Worm (Caenorhabditis elegans) whole organism, L4 larva: ENCODE measurements around the gene msra-1.

Experiments
- F26F4.8 ChIP-seq: fragments of 200-800 bp; sonication (Bioruptor generic); conservative IDR thresholded peaks from 2 replicates; pipeline ENCODE4 v1.3.6; 2022; ENCODE audit warnings: missing genetic modification characterization, missing compliant biosample characterization
- F37D6.2 ChIP-seq: sonication (generic microtip); optimal IDR thresholded peaks from 2 replicates; lab custom pipeline; 2016; ENCODE audit warnings: mild to moderate bottlenecking, missing genetic modification characterization, missing compliant biosample characterization
- F44E2.7 ChIP-seq: fragments of 200-800 bp; sonication (Bioruptor generic); IDR thresholded peaks from 2 replicates; pipeline ENCODE4 v2.1.2; 2022; ENCODE audit warnings: missing genetic modification characterization, missing compliant biosample characterization
- F49E8.2 ChIP-seq: sonication (generic microtip); optimal IDR thresholded peaks from 2 replicates; lab custom pipeline; 2016; ENCODE audit warnings: missing compliant biosample characterization, mild to moderate bottlenecking, missing genetic modification characterization, borderline replicate concordance
- R02D3.7 ChIP-seq: fragments of 150-350 bp; sonication (generic microtip); optimal IDR thresholded peaks from 3 replicates; lab custom pipeline; 2014; ENCODE audit warnings: missing biosample characterization, missing genetic modification characterization
- Y48G9A.11 ChIP-seq: fragments of 200-800 bp; sonication (Bioruptor generic); IDR thresholded peaks from 2 replicates; pipeline ENCODE4 v1.3.6; 2022; ENCODE audit warnings: missing genetic modification reagents, missing genetic modification characterization, missing compliant biosample characterization
- aha-1 ChIP-seq: fragments of 150-350 bp; peaks from one replicate; lab custom pipeline; 2014; ENCODE audit warnings: missing biosample characterization, missing genetic modification characterization
- ceh-32 ChIP-seq: sonication (generic microtip); optimal IDR thresholded peaks from 2 replicates; lab custom pipeline; 2016; ENCODE audit warnings: mild to moderate bottlenecking, missing genetic modification characterization, missing compliant biosample characterization; ENCODE audit not compliant: poor library complexity
- ceh-44 ChIP-seq: fragments of 200-800 bp; sonication (Bioruptor generic); IDR thresholded peaks from 2 replicates; pipeline ENCODE4 v1.3.6; 2022; ENCODE audit warnings: missing genetic modification reagents, missing genetic modification characterization, missing compliant biosample characterization
- ceh-62 ChIP-seq: sonication (generic microtip); optimal IDR thresholded peaks from 2 replicates; lab custom pipeline; 2017; ENCODE audit warnings: missing biosample characterization, missing genetic modification characterization
- ceh-82 ChIP-seq: sonication (generic microtip); optimal IDR thresholded peaks from 2 replicates; lab custom pipeline; 2017; ENCODE audit warnings: missing biosample characterization, missing genetic modification characterization
- daf-12 ChIP-seq: fragments of 150-350 bp; optimal IDR thresholded peaks from 2 replicates; lab custom pipeline; 2014; ENCODE audit warnings: missing biosample characterization, missing genetic modification reagents, missing genetic modification characterization
- daf-8 ChIP-seq: fragments of 200-800 bp; sonication (Bioruptor generic); IDR thresholded peaks from 2 replicates; pipeline ENCODE4 v1.3.6; 2022; ENCODE audit warnings: missing genetic modification characterization, missing compliant biosample characterization
- dmd-6 ChIP-seq: fragments of 200-800 bp; sonication (Bioruptor generic); IDR thresholded peaks from 2 replicates; pipeline ENCODE4 v1.3.6; 2022; ENCODE audit warnings: missing genetic modification reagents, missing genetic modification characterization, missing compliant biosample characterization
- dmd-8 ChIP-seq: fragments of 200-800 bp; sonication (Bioruptor generic); IDR thresholded peaks from 2 replicates; pipeline ENCODE4 v1.3.6; 2022; ENCODE audit warnings: missing genetic modification characterization, missing compliant biosample characterization
- dmd-9 ChIP-seq: fragments of 200-800 bp; sonication (Bioruptor generic); IDR thresholded peaks from 2 replicates; pipeline ENCODE4 v1.3.6; 2022; ENCODE audit warnings: missing genetic modification reagents, missing genetic modification characterization, missing compliant biosample characterization
- dpl-1 ChIP-seq: fragments of 150-350 bp; optimal IDR thresholded peaks from 2 replicates; lab custom pipeline; 2014; ENCODE audit warnings: missing biosample characterization, missing genetic modification reagents, missing genetic modification characterization
- dve-1 ChIP-seq: sonication (generic microtip); optimal IDR thresholded peaks from 2 replicates; lab custom pipeline; 2017; ENCODE audit warnings: antibody characterized with exemption, mild to moderate bottlenecking, missing genetic modification characterization, missing compliant biosample characterization; ENCODE audit not compliant: insufficient read depth
- egl-43 ChIP-seq: fragments of 200-800 bp; sonication (Bioruptor generic); IDR thresholded peaks from 2 replicates; pipeline ENCODE4 v1.3.6; 2022; ENCODE audit warnings: missing genetic modification reagents, missing genetic modification characterization, missing compliant biosample characterization
- fkh-10 ChIP-seq: fragments of 150-350 bp; optimal IDR thresholded peaks from 2 replicates; lab custom pipeline; 2014; ENCODE audit warnings: missing biosample characterization, missing genetic modification reagents, missing genetic modification characterization
- gei-8 ChIP-seq: fragments of 200-800 bp; sonication (Bioruptor generic); optimal IDR thresholded peaks from 2 replicates; lab custom pipeline; 2018; ENCODE audit warnings: mild to moderate bottlenecking, missing genetic modification characterization, missing compliant biosample characterization
- hlh-11 ChIP-seq: fragments of 200-800 bp; sonication (Bioruptor generic); optimal IDR thresholded peaks from 2 replicates; lab custom pipeline; 2018; ENCODE audit warnings: mild to moderate bottlenecking, missing genetic modification characterization, missing compliant biosample characterization
- jun-1 ChIP-seq: fragments of 150-350 bp; optimal IDR thresholded peaks from 2 replicates; lab custom pipeline; 2014; ENCODE audit warnings: missing biosample characterization, missing genetic modification reagents, missing genetic modification characterization
- lim-7 ChIP-seq: fragments of 200-800 bp; sonication (Bioruptor generic); IDR thresholded peaks from 2 replicates; pipeline ENCODE4 v1.3.6; 2022; ENCODE audit warnings: missing genetic modification characterization, missing compliant biosample characterization
- lin-13 ChIP-seq: fragments of 150-350 bp; optimal IDR thresholded peaks from 2 replicates; lab custom pipeline; 2014; ENCODE audit warnings: missing biosample characterization, missing genetic modification reagents, missing genetic modification characterization
- lin-29 ChIP-seq: fragments of 200-800 bp; sonication (Bioruptor generic); IDR thresholded peaks from 2 replicates; pipeline ENCODE4 v1.3.6; 2022; ENCODE audit warnings: missing genetic modification reagents, missing genetic modification characterization, missing compliant biosample characterization
- lin-39 ChIP-seq: fragments of 150-350 bp; optimal IDR thresholded peaks from 2 replicates; lab custom pipeline; 2014; ENCODE audit warnings: missing biosample characterization, missing genetic modification reagents, missing genetic modification characterization
- lir-3 ChIP-seq: sonication (generic microtip); optimal IDR thresholded peaks from 2 replicates; lab custom pipeline; 2016; ENCODE audit warnings: mild to moderate bottlenecking, missing genetic modification characterization, missing compliant biosample characterization
- madf-9 ChIP-seq: fragments of 200-800 bp; sonication (Bioruptor generic); conservative IDR thresholded peaks from 2 replicates; pipeline ENCODE4 v1.3.6; 2022; ENCODE audit warnings: missing genetic modification reagents, missing genetic modification characterization, missing compliant biosample characterization
- mep-1 ChIP-seq: fragments of 150-350 bp; sonication (generic microtip); optimal IDR thresholded peaks from 3 replicates; lab custom pipeline; 2014; ENCODE audit warnings: missing biosample characterization, missing genetic modification characterization
- mes-2 ChIP-seq: sonication (generic microtip); optimal IDR thresholded peaks from 2 replicates; lab custom pipeline; 2016; ENCODE audit warnings: missing genotype, mild to moderate bottlenecking, missing genetic modification characterization, missing compliant biosample characterization; ENCODE audit not compliant: poor library complexity, severe bottlenecking
- mxl-3 ChIP-seq: fragments of 200-800 bp; sonication (Bioruptor generic); optimal IDR thresholded peaks from 2 replicates; lab custom pipeline; 2018; ENCODE audit warnings: mild to moderate bottlenecking, missing genetic modification characterization, missing compliant biosample characterization
- nhr-237 ChIP-seq: sonication (generic microtip); optimal IDR thresholded peaks from 2 replicates; lab custom pipeline; 2017; ENCODE audit warnings: missing biosample characterization, missing genetic modification characterization
- nhr-25 ChIP-seq: sonication (generic microtip); optimal IDR thresholded peaks from 2 replicates; lab custom pipeline; 2017; ENCODE audit warnings: missing genetic modification characterization, mild to moderate bottlenecking, missing compliant biosample characterization, antibody characterized with exemption, moderate library complexity, borderline replicate concordance; ENCODE audit not compliant: insufficient read depth
- nhr-28 ChIP-seq: fragments of 150-350 bp; optimal IDR thresholded peaks from 2 replicates; lab custom pipeline; 2014; ENCODE audit warnings: missing biosample characterization, missing genetic modification characterization
- nhr-41 ChIP-seq: fragments of 200-800 bp; sonication (Bioruptor generic); IDR thresholded peaks from 2 replicates; pipeline ENCODE4 v1.3.6; 2022; ENCODE audit warnings: missing genetic modification reagents, missing genetic modification characterization, missing compliant biosample characterization
- nhr-76 ChIP-seq: fragments of 150-350 bp; optimal IDR thresholded peaks from 2 replicates; lab custom pipeline; 2014; ENCODE audit warnings: missing biosample characterization, missing genetic modification characterization
- pha-4 ChIP-seq, 2 experiments: fragments of 150-350 bp in 1 of 2; fragments of 200-800 bp in 1 of 2; sonication (Bioruptor generic) in 1 of 2; IDR thresholded peaks in 1 of 2; optimal IDR thresholded peaks in 1 of 2; 2 replicates each; pipeline versions ENCODE4 v1.3.6 to Lab custom; 2014 to 2022; ENCODE audit warnings: missing genetic modification characterization in 2 of 2, missing genetic modification reagents in 2 of 2, missing biosample characterization in 1 of 2, missing compliant biosample characterization in 1 of 2
- pqm-1 ChIP-seq: sonication (generic microtip); optimal IDR thresholded peaks from 2 replicates; lab custom pipeline; 2017; ENCODE audit warnings: missing biosample characterization, missing genetic modification characterization
- rbr-2 ChIP-seq: sonication (generic microtip); optimal IDR thresholded peaks from 2 replicates; lab custom pipeline; 2016; ENCODE audit warnings: missing genotype, missing genetic modification characterization, missing compliant biosample characterization
- sdz-12 ChIP-seq: fragments of 200-800 bp; sonication (Bioruptor generic); optimal IDR thresholded peaks from 2 replicates; lab custom pipeline; 2018; ENCODE audit warnings: mild to moderate bottlenecking, missing genetic modification characterization, missing compliant biosample characterization
- set-16 ChIP-seq: fragments of 200-800 bp; sonication (Bioruptor generic); IDR thresholded peaks from 2 replicates; pipeline ENCODE4 v1.3.6; 2022; ENCODE audit warnings: missing genetic modification reagents, missing genetic modification characterization, missing compliant biosample characterization
- spr-1 ChIP-seq: sonication (generic microtip); optimal IDR thresholded peaks from 2 replicates; lab custom pipeline; 2016; ENCODE audit warnings: mild to moderate bottlenecking, missing genetic modification characterization, missing compliant biosample characterization
- tag-97 ChIP-seq: fragments of 200-800 bp; sonication (Bioruptor generic); IDR thresholded peaks from 2 replicates; pipeline ENCODE4 v1.3.6; 2022; ENCODE audit warnings: missing genetic modification characterization, missing compliant biosample characterization
- unc-130 ChIP-seq: sonication (generic microtip); optimal IDR thresholded peaks from 2 replicates; lab custom pipeline; 2016; ENCODE audit warnings: missing genetic modification reagents, missing genetic modification characterization, missing compliant biosample characterization
- zag-1 ChIP-seq: fragments of 150-350 bp; optimal IDR thresholded peaks from 2 replicates; lab custom pipeline; 2014; ENCODE audit warnings: missing biosample characterization, missing genetic modification characterization
- zip-2 ChIP-seq: fragments of 150-350 bp; optimal IDR thresholded peaks from 2 replicates; lab custom pipeline; 2014; ENCODE audit warnings: missing biosample characterization, missing genetic modification characterization

Gene msra-1

ce11 chrII:7337469-7337893, 26.4 kb downstream of the msra-1 start (continued):
- TF ChIP-seq lim-7 (no peak), mxl-3 (GFP tag; lab: Kevin White, UChicago) (peak; percentile 94), ceh-82 (tag; lab: Kevin White, UChicago) (no peak), nhr-41 (GFP tag; lab: Robert Waterston, UW) (no peak), unc-130 (GFP tag; lab: Kevin White, UChicago) (no peak), set-16 (no peak), F26F4.8 (GFP tag; lab: Robert Waterston, UW) (no peak), pha-4 (GFP tag; IDR thresholded peaks at IDR 0.05; lab: Robert Waterston, UW) (no peak), pha-4 (tag; optimal IDR thresholded peaks at IDR 0.05; lab: Kevin White, UChicago) (peak; percentile 17), dmd-9 (no peak), dpl-1 (GFP tag; lab: Kevin White, UChicago) (peak; percentile 27), gei-8 (GFP tag; lab: Kevin White, UChicago) (peak; percentile 91), mep-1 (tag; lab: Kevin White, UChicago) (peak; percentile 89), dmd-6 (GFP tag; lab: Robert Waterston, UW) (peak; percentile 93), R02D3.7 (no peak), madf-9 (GFP tag; lab: Robert Waterston, UW) (peak; percentile 49; the same call in 1 of the 2 replicates), F37D6.2 (tag; lab: Kevin White, UChicago) (no peak), spr-1 (tag; lab: Kevin White, UChicago) (peak; percentile 42), lin-13 (GFP tag; lab: Kevin White, UChicago) (no peak), lin-39 (tag; lab: Kevin White, UChicago) (no peak), sdz-12 (GFP tag; lab: Kevin White, UChicago) (no peak), lir-3 (tag; lab: Kevin White, UChicago) (no peak), zip-2 (tag; lab: Kevin White, UChicago) (no peak), mes-2 (tag; lab: Kevin White, UChicago) (peak; percentile 65), nhr-28 (tag; lab: Kevin White, UChicago) (peak; percentile 97), nhr-237 (tag; lab: Kevin White, UChicago) (no peak), daf-12 (tag; lab: Kevin White, UChicago) (no peak), pqm-1 (peak; percentile 52), ceh-62 (tag; lab: Kevin White, UChicago) (no peak), zag-1 (tag; lab: Kevin White, UChicago) (no peak), daf-8 (GFP tag; lab: Robert Waterston, UW) (no peak), ceh-32 (tag; lab: Kevin White, UChicago) (no peak)
- TF ChIP-seq, all 104 proteins: peak for 45

ce11 chrII:7331224-7331623, 32.6 kb downstream of the msra-1 start, which contains the start of gene npax-1:
npax-1 (minus strand) TSS chrII:7331324.
- TF ChIP-seq aha-1 (tag; lab: Kevin White, UChicago) (peak; percentile 86), F44E2.7 (GFP tag; lab: Robert Waterston, UW) (no peak)

- TF ChIP-seq fkh-10 (GFP tag; lab: Kevin White, UChicago) (peak; percentile 73), aha-1 (tag; lab: Kevin White, UChicago) (peak; percentile 73), dve-1 (tag; lab: Kevin White, UChicago) (no peak), ceh-44 (GFP tag; lab: Robert Waterston, UW) (no peak), hlh-11 (peak; percentile 17), set-16 (peak; percentile 78), F49E8.2 (no peak), daf-8 (GFP tag; lab: Robert Waterston, UW) (no peak), madf-9 (GFP tag; lab: Robert Waterston, UW) (peak; percentile 61; the same call in 1 of the 2 replicates), mes-2 (tag; lab: Kevin White, UChicago) (no peak), dmd-8 (GFP tag; lab: Robert Waterston, UW) (no peak), jun-1 (tag; lab: Kevin White, UChicago) (no peak), egl-43 (GFP tag; lab: Robert Waterston, UW) (no peak; the same call in 1 of the 2 replicates), ceh-82 (tag; lab: Kevin White, UChicago) (no peak), pha-4 (GFP tag; IDR thresholded peaks at IDR 0.05; lab: Robert Waterston, UW) (no peak), pha-4 (tag; optimal IDR thresholded peaks at IDR 0.05; lab: Kevin White, UChicago) (no peak), nhr-76 (tag; lab: Kevin White, UChicago) (no peak), tag-97 (GFP tag; lab: Robert Waterston, UW) (no peak), nhr-25 (tag; lab: Kevin White, UChicago) (no peak), dmd-6 (GFP tag; lab: Robert Waterston, UW) (no peak), zip-2 (tag; lab: Kevin White, UChicago) (no peak), lin-29 (no peak), Y48G9A.11 (GFP tag; lab: Robert Waterston, UW) (no peak), rbr-2 (peak; percentile 74)
Measured at ce11 chrII:7326997-7327396, 36.8 kb downstream of the msra-1 start.
